Worm (Caenorhabditis elegans) whole organism, young adult: ENCODE data around the gene C28G1.2.
A peak's percentile ranks its signal among the peaks of the same experiment; 100 is the strongest.

Experiments
- B0035.1 ChIP-seq: sonication (generic microtip); optimal IDR thresholded peaks from 2 replicates; lab custom pipeline; 2016; ENCODE audit warnings: missing genetic modification characterization, mild to moderate bottlenecking, missing compliant biosample characterization, missing genotype, missing genetic modification reagents
- B0261.1 ChIP-seq: sonication (generic microtip); optimal IDR thresholded peaks from 2 replicates; lab custom pipeline; 2016; ENCODE audit warnings: mild to moderate bottlenecking, missing genetic modification characterization, moderate library complexity, missing compliant biosample characterization
- B0336.3 ChIP-seq: fragments of 200-800 bp; sonication (Bioruptor generic); IDR thresholded peaks from 2 replicates; pipeline ENCODE4 v1.3.6; 2022; ENCODE audit warnings: missing genetic modification characterization, missing compliant biosample characterization
- F10E7.11 ChIP-seq: sonication (generic microtip); optimal IDR thresholded peaks from 2 replicates; lab custom pipeline; 2017; ENCODE audit warnings: mild to moderate bottlenecking, missing genetic modification characterization, moderate library complexity, missing compliant biosample characterization
- F22D6.2 ChIP-seq: sonication (generic microtip); optimal IDR thresholded peaks from 2 replicates; lab custom pipeline; 2016; ENCODE audit warnings: mild to moderate bottlenecking, missing genetic modification characterization, missing compliant biosample characterization
- F23B12.7 ChIP-seq: sonication (generic microtip); optimal IDR thresholded peaks from 2 replicates; lab custom pipeline; 2017; ENCODE audit warnings: missing genetic modification characterization, mild to moderate bottlenecking, missing compliant biosample characterization, antibody characterized with exemption, moderate library complexity; ENCODE audit not compliant: insufficient read depth
- F55B11.4 ChIP-seq: sonication (generic microtip); optimal IDR thresholded peaks from 2 replicates; lab custom pipeline; 2016; ENCODE audit warnings: missing compliant biosample characterization, missing genetic modification characterization, borderline replicate concordance; ENCODE audit not compliant: insufficient read depth
- F57C9.4 ChIP-seq: sonication (generic microtip); optimal IDR thresholded peaks from 2 replicates; lab custom pipeline; 2017; ENCODE audit warnings: mild to moderate bottlenecking, missing genetic modification characterization, missing compliant biosample characterization
- K11D2.4 ChIP-seq: fragments of 200-800 bp; sonication (Bioruptor generic); IDR thresholded peaks from 2 replicates; pipeline ENCODE4 v1.3.6; 2022; ENCODE audit warnings: missing genetic modification reagents, missing genetic modification characterization, missing compliant biosample characterization
- K12H6.12 ChIP-seq: fragments of 200-800 bp; sonication (Bioruptor generic); optimal IDR thresholded peaks from 2 replicates; lab custom pipeline; 2018; ENCODE audit warnings: mild to moderate bottlenecking, missing genetic modification characterization, missing compliant biosample characterization
- Y56A3A.18 ChIP-seq: fragments of 200-800 bp; sonication (Bioruptor generic); IDR thresholded peaks from 2 replicates; pipeline ENCODE4 v1.3.6; 2022; ENCODE audit warnings: missing genetic modification reagents, missing genetic modification characterization, missing compliant biosample characterization
- Y95B8A.8 ChIP-seq: fragments of 200-800 bp; sonication (Bioruptor generic); IDR thresholded peaks from 2 replicates; pipeline ENCODE4 v1.3.6; 2022; ENCODE audit warnings: missing genetic modification reagents, missing genetic modification characterization, missing compliant biosample characterization
- aptf-2 ChIP-seq: fragments of 200-800 bp; sonication (Bioruptor generic); conservative IDR thresholded peaks from 2 replicates; pipeline ENCODE4 v1.3.6; 2022; ENCODE audit warnings: missing genetic modification reagents, missing genetic modification characterization, missing compliant biosample characterization
- aptf-3 ChIP-seq: fragments of 200-800 bp; sonication (Bioruptor generic); IDR thresholded peaks from 2 replicates; pipeline ENCODE4 v1.3.6; 2022; ENCODE audit warnings: missing genetic modification characterization, missing compliant biosample characterization
- atf-7 ChIP-seq: sonication (generic microtip); optimal IDR thresholded peaks from 2 replicates; lab custom pipeline; 2017; ENCODE audit warnings: mild to moderate bottlenecking, missing genetic modification characterization, missing compliant biosample characterization
- attf-3 ChIP-seq: fragments of 200-800 bp; sonication (Bioruptor generic); conservative IDR thresholded peaks from 2 replicates; pipeline ENCODE4 v1.3.6; 2022; ENCODE audit warnings: missing genetic modification reagents, missing genetic modification characterization, missing compliant biosample characterization
- bed-1 ChIP-seq: fragments of 200-800 bp; sonication (Bioruptor generic); IDR thresholded peaks from 2 replicates; pipeline ENCODE4 v1.3.6; 2022; ENCODE audit warnings: missing genetic modification reagents, missing genetic modification characterization, missing compliant biosample characterization
- ceh-40 ChIP-seq: fragments of 200-800 bp; sonication (Bioruptor generic); IDR thresholded peaks from 2 replicates; pipeline ENCODE4 v1.3.6; 2022; ENCODE audit warnings: missing genetic modification characterization, missing compliant biosample characterization
- ceh-58 ChIP-seq: fragments of 200-800 bp; sonication (Bioruptor generic); IDR thresholded peaks from 2 replicates; pipeline ENCODE4 v1.3.6; 2022; ENCODE audit warnings: missing genetic modification characterization, missing compliant biosample characterization
- die-1 ChIP-seq: sonication (generic microtip); optimal IDR thresholded peaks from 2 replicates; lab custom pipeline; 2016; ENCODE audit warnings: missing genotype, mild to moderate bottlenecking, missing genetic modification characterization, missing compliant biosample characterization
- dpl-1 ChIP-seq: fragments of 150-350 bp; optimal IDR thresholded peaks from 2 replicates; lab custom pipeline; 2014; ENCODE audit warnings: missing biosample characterization, missing genetic modification reagents, missing genetic modification characterization
- egl-18 ChIP-seq: fragments of 200-800 bp; sonication (Bioruptor generic); IDR thresholded peaks from 2 replicates; pipeline ENCODE4 v1.3.6; 2022; ENCODE audit warnings: missing genetic modification reagents, missing genetic modification characterization, missing compliant biosample characterization
- ets-4 ChIP-seq: fragments of 200-800 bp; sonication (Bioruptor generic); optimal IDR thresholded peaks from 2 replicates; lab custom pipeline; 2018; ENCODE audit warnings: mild to moderate bottlenecking, missing genetic modification characterization, missing compliant biosample characterization
- hlh-26 ChIP-seq: fragments of 200-800 bp; sonication (Bioruptor generic); conservative IDR thresholded peaks from 2 replicates; pipeline ENCODE4 v1.3.6; 2022; ENCODE audit warnings: missing genetic modification reagents, missing genetic modification characterization, missing compliant biosample characterization
- hmg-20 ChIP-seq: fragments of 200-800 bp; sonication (Bioruptor generic); IDR thresholded peaks from 2 replicates; pipeline ENCODE4 v1.3.6; 2022; ENCODE audit warnings: missing genetic modification reagents, missing genetic modification characterization, missing compliant biosample characterization
- lin-35 ChIP-seq, 3 experiments: fragments of 150-350 bp in 2 of 3; sonication (generic microtip) in 1 of 3; optimal IDR thresholded peaks; 2 replicates each; lab custom pipeline; 2014 to 2018; ENCODE audit warnings: missing biosample characterization in 3 of 3, missing genetic modification characterization in 3 of 3, missing genetic modification reagents in 3 of 3
- lin-40 ChIP-seq: sonication (generic microtip); optimal IDR thresholded peaks from 2 replicates; lab custom pipeline; 2016; ENCODE audit warnings: missing genetic modification characterization, mild to moderate bottlenecking, missing compliant biosample characterization, missing genotype, missing genetic modification reagents
- lsl-1 ChIP-seq: fragments of 200-800 bp; sonication (Bioruptor generic); optimal IDR thresholded peaks from 2 replicates; lab custom pipeline; 2018; ENCODE audit warnings: mild to moderate bottlenecking, missing genetic modification characterization, moderate library complexity, missing compliant biosample characterization
- lsy-27 ChIP-seq: sonication (generic microtip); optimal IDR thresholded peaks from 2 replicates; lab custom pipeline; 2017; ENCODE audit warnings: missing genetic modification characterization, mild to moderate bottlenecking, missing compliant biosample characterization, antibody characterized with exemption, missing genotype, borderline replicate concordance; ENCODE audit not compliant: insufficient read depth
- madf-10 ChIP-seq: sonication (generic microtip); optimal IDR thresholded peaks from 2 replicates; lab custom pipeline; 2016; ENCODE audit warnings: mild to moderate bottlenecking, missing genetic modification characterization, missing compliant biosample characterization
- mes-4 ChIP-seq: sonication (generic microtip); optimal IDR thresholded peaks from 2 replicates; lab custom pipeline; 2016; ENCODE audit warnings: missing genotype, missing genetic modification characterization, missing compliant biosample characterization
- nfya-1 ChIP-seq: sonication (generic microtip); optimal IDR thresholded peaks from 2 replicates; lab custom pipeline; 2017; ENCODE audit warnings: antibody characterized with exemption, missing compliant biosample characterization, missing genetic modification characterization, borderline replicate concordance; ENCODE audit not compliant: insufficient read depth
- nhr-120 ChIP-seq: fragments of 200-800 bp; sonication (Bioruptor generic); IDR thresholded peaks from 2 replicates; pipeline ENCODE4 v1.3.6; 2022; ENCODE audit warnings: missing genetic modification characterization, missing compliant biosample characterization
- pbrm-1 ChIP-seq: fragments of 200-800 bp; sonication (Bioruptor generic); IDR thresholded peaks from 2 replicates; pipeline ENCODE4 v1.3.6; 2022; ENCODE audit warnings: missing genetic modification reagents, missing genetic modification characterization, missing compliant biosample characterization
- rec-8 ChIP-seq, 2 experiments: sonication (generic microtip); optimal IDR thresholded peaks; 2 replicates each; lab custom pipeline; 2016; ENCODE audit warnings: mild to moderate bottlenecking in 2 of 2, missing genetic modification characterization in 2 of 2, missing genetic modification reagents in 2 of 2, missing genotype in 2 of 2, missing biosample characterization in 1 of 2, missing compliant biosample characterization in 1 of 2, moderate library complexity in 1 of 2
- repo-1 ChIP-seq: sonication (generic microtip); optimal IDR thresholded peaks from 2 replicates; lab custom pipeline; 2017; ENCODE audit warnings: mild to moderate bottlenecking, missing genetic modification characterization, missing compliant biosample characterization
- rpc-1 ChIP-seq, 2 experiments: fragments of 150-350 bp in 1 of 2; sonication (generic microtip) in 1 of 2; optimal IDR thresholded peaks; 2 replicates each; lab custom pipeline; 2014 to 2018; ENCODE audit warnings: missing biosample characterization in 1 of 2, missing genetic modification characterization in 1 of 2, missing genetic modification reagents in 1 of 2, missing genotype in 1 of 2
- sdz-38 ChIP-seq: sonication (generic microtip); optimal IDR thresholded peaks from 2 replicates; lab custom pipeline; 2016; ENCODE audit warnings: missing genotype, missing genetic modification characterization, missing compliant biosample characterization
- sptf-2 ChIP-seq: fragments of 200-800 bp; sonication (Bioruptor generic); optimal IDR thresholded peaks from 2 replicates; lab custom pipeline; 2018; ENCODE audit warnings: mild to moderate bottlenecking, missing genetic modification characterization, missing compliant biosample characterization
- tbp1 ChIP-seq: fragments of 200-800 bp; sonication (Bioruptor generic); optimal IDR thresholded peaks from 2 replicates; lab custom pipeline; 2018; ENCODE audit warnings: mild to moderate bottlenecking, missing genetic modification characterization, missing compliant biosample characterization
- tlf-1 ChIP-seq: fragments of 200-800 bp; sonication (Bioruptor generic); optimal IDR thresholded peaks from 2 replicates; lab custom pipeline; 2018; ENCODE audit warnings: mild to moderate bottlenecking, missing genetic modification characterization, missing compliant biosample characterization
- unc-62 ChIP-seq: fragments of 150-350 bp; optimal IDR thresholded peaks from 2 replicates; lab custom pipeline; 2014; ENCODE audit warnings: missing biosample characterization, missing genetic modification reagents, missing genetic modification characterization
- xnd-1 ChIP-seq: sonication (generic microtip); optimal IDR thresholded peaks from 2 replicates; lab custom pipeline; 2016; ENCODE audit warnings: missing genotype, missing genetic modification reagents, missing genetic modification characterization, missing compliant biosample characterization
- ztf-18 ChIP-seq: sonication (generic microtip); optimal IDR thresholded peaks from 2 replicates; lab custom pipeline; 2016; ENCODE audit warnings: missing genotype, mild to moderate bottlenecking, missing genetic modification characterization, missing compliant biosample characterization
- ztf-22 ChIP-seq: fragments of 200-800 bp; sonication (Bioruptor generic); optimal IDR thresholded peaks from 2 replicates; lab custom pipeline; 2018; ENCODE audit warnings: mild to moderate bottlenecking, missing genetic modification characterization, moderate library complexity, missing compliant biosample characterization
- ztf-3 ChIP-seq: fragments of 200-800 bp; sonication (Bioruptor generic); optimal IDR thresholded peaks from 2 replicates; lab custom pipeline; 2018; ENCODE audit warnings: mild to moderate bottlenecking, missing genetic modification characterization, missing compliant biosample characterization
- ztf-6 ChIP-seq: fragments of 200-800 bp; sonication (Bioruptor generic); IDR thresholded peaks from 2 replicates; pipeline ENCODE4 v1.3.6; 2022; ENCODE audit warnings: missing genetic modification reagents, missing genetic modification characterization, missing compliant biosample characterization

C28G1.2 gene

DNA sequence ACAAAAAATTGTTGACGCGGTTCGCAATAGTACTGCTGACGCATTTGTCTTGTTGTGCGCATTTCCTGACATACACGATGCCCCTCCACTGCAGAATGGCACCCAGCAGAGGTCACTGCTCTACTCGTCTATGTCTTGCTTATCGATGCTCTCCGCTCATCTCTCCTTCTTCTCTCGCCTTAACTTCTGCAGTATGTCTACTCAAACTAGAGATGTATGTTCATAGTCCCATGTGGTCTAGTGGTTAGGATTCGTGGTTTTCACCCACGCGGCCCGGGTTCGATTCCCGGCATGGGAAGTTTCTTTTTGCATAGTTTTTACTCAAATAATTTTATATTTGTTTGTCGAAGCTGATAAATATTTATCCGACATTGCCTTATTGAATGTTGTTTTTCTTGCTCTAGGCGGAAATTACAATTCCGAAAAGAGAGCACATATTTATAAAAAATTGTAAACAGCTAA lies at the start of gene C28G1.2 (continued):
- TF ChIP-seq F55B11.4 (tag; lab: Kevin White, UChicago) (no peak), hlh-26 (GFP tag; lab: Robert Waterston, UW) (0 out of 2 replicates have a peak, but pooled peaks have one; percentile 54), ceh-58 (GFP tag; lab: Robert Waterston, UW) (0 out of 2 replicates have a peak, but pooled peaks have one; percentile 83), hmg-20 (GFP tag; lab: Robert Waterston, UW) (peak; percentile 89), Y95B8A.8 (peak; percentile 78), unc-62 (GFP tag; lab: Kevin White, UChicago) (no peak), K11D2.4 (GFP tag; lab: Robert Waterston, UW) (peak; percentile 89; the same call in 1 of the 2 replicates), pbrm-1 (GFP tag; lab: Robert Waterston, UW) (peak; percentile 94), F57C9.4 (tag; lab: Kevin White, UChicago) (peak; percentile 71), ztf-6 (peak; percentile 81), lsl-1 (GFP tag; lab: Kevin White, UChicago) (peak; percentile 20), B0261.1 (tag; lab: Kevin White, UChicago) (peak; percentile 100), lsy-27 (peak; percentile 79), madf-10 (peak; percentile 88), sptf-2 (GFP tag; lab: Kevin White, UChicago) (peak; percentile 87), K12H6.12 (tag; lab: Kevin White, UChicago) (peak; percentile 94), Y56A3A.18 (GFP tag; lab: Robert Waterston, UW) (peak; percentile 94), repo-1 (peak; percentile 92), rec-8 (tag; optimal IDR thresholded peaks at IDR 0.05; lab: Kevin White, UChicago) (peak; percentile 90 to 95), ztf-3 (GFP tag; lab: Kevin White, UChicago) (peak; percentile 70), lin-35 (GFP tag; optimal IDR thresholded peaks at IDR 0.05; lab: Kevin White, UChicago) (peak in 2 of 3 experiments; percentile 59 to 83), lin-40 (tag; lab: Kevin White, UChicago) (peak; percentile 96), tlf-1 (GFP tag; lab: Kevin White, UChicago) (peak; percentile 83), egl-18 (GFP tag; lab: Robert Waterston, UW) (peak; percentile 91), rpc-1 (optimal IDR thresholded peaks at IDR 0.05; lab: Kevin White, UChicago) (peak; percentile 98), rpc-1 (tag; optimal IDR thresholded peaks at IDR 0.05; lab: Kevin White, UChicago) (peak; percentile 97), attf-3 (GFP tag; lab: Robert Waterston, UW) (peak; percentile 68), B0035.1 (tag; lab: Kevin White, UChicago) (peak; percentile 91), F23B12.7 (tag; lab: Kevin White, UChicago) (peak; percentile 62), xnd-1 (tag; lab: Kevin White, UChicago) (no peak), sdz-38 (no peak), ets-4 (peak; percentile 82), ztf-22 (GFP tag; lab: Kevin White, UChicago) (peak; percentile 83), nfya-1 (tag; lab: Kevin White, UChicago) (no peak), mes-4 (tag; lab: Kevin White, UChicago) (peak; percentile 93), die-1 (tag; lab: Kevin White, UChicago) (peak; percentile 97), bed-1 (no peak), B0336.3 (GFP tag; lab: Robert Waterston, UW) (peak; percentile 90), aptf-3 (GFP tag; lab: Robert Waterston, UW) (peak; percentile 94; the same call in 1 of the 2 replicates), atf-7 (tag; lab: Kevin White, UChicago) (peak; percentile 89), ceh-40 (GFP tag; lab: Robert Waterston, UW) (peak; percentile 91), nhr-120 (GFP tag; lab: Robert Waterston, UW) (no peak), F22D6.2 (peak; percentile 64), dpl-1 (GFP tag; lab: Kevin White, UChicago) (peak; percentile 4), ztf-18 (tag; lab: Kevin White, UChicago) (peak; percentile 92), tbp1 (GFP tag; lab: Kevin White, UChicago) (peak; percentile 100), F10E7.11 (tag; lab: Kevin White, UChicago) (peak; percentile 84), aptf-2 (GFP tag; lab: Robert Waterston, UW) (0 out of 2 replicates have a peak, but pooled peaks have one; percentile 53)
